Fruit fly (Drosophila melanogaster) whole organism, embryonic: ENCODE results near the gene CG12075.

Experiments
- CG13296 ChIP-seq: fragments of 200-800 bp; sonication (Bioruptor generic); optimal IDR thresholded peaks from 3 replicates; lab custom pipeline; 2018; ENCODE audit warnings: missing biosample characterization, mild to moderate bottlenecking, missing genetic modification characterization
- CG2678 ChIP-seq: fragments of 200-800 bp; sonication (Bioruptor generic); optimal IDR thresholded peaks from 3 replicates; lab custom pipeline; 2019; ENCODE audit warnings: missing biosample characterization, mild to moderate bottlenecking, missing genetic modification characterization, moderate library complexity
- CG8478 ChIP-seq: fragments of >200 bp; optimal IDR thresholded peaks from 2 replicates; lab custom pipeline; 2018
- CkIIα-i1 ChIP-seq: fragments of 200-800 bp; sonication (Bioruptor generic); IDR thresholded peaks from 2 replicates; pipeline ENCODE4 v1.3.6; 2022; ENCODE audit warnings: missing biosample characterization, missing genetic modification characterization
- D19B ChIP-seq: fragments of 200-800 bp; sonication (Bioruptor generic); optimal IDR thresholded peaks from 2 replicates; lab custom pipeline; 2017; ENCODE audit warnings: missing biosample characterization, mild to moderate bottlenecking, missing genetic modification characterization
- Fer1 ChIP-seq: fragments of 200-800 bp; sonication (Bioruptor generic); optimal IDR thresholded peaks from 2 replicates; lab custom pipeline; 2017; ENCODE audit warnings: missing biosample characterization, mild to moderate bottlenecking, missing genetic modification characterization
- Fer3 ChIP-seq: fragments of 200-800 bp; sonication (Bioruptor generic); optimal IDR thresholded peaks from 2 replicates; lab custom pipeline; 2018; ENCODE audit warnings: missing biosample characterization, mild to moderate bottlenecking, missing genetic modification characterization, moderate library complexity
- GATAe ChIP-seq: fragments of 200-800 bp; sonication (Bioruptor generic); conservative IDR thresholded peaks from 2 replicates; pipeline ENCODE4 v1.3.6; 2022; ENCODE audit warnings: missing biosample characterization, missing genetic modification characterization
- ac ChIP-seq: fragments of 200-800 bp; sonication (Bioruptor generic); optimal IDR thresholded peaks from 3 replicates; lab custom pipeline; 2017; ENCODE audit warnings: missing biosample characterization, mild to moderate bottlenecking, missing genetic modification characterization
- esg ChIP-seq: fragments of 200-800 bp; sonication (Bioruptor generic); conservative IDR thresholded peaks from 2 replicates; pipeline ENCODE4 v1.3.6; 2022; ENCODE audit warnings: missing biosample characterization, missing genetic modification characterization
- gem ChIP-seq: fragments of 200-800 bp; sonication (Bioruptor generic); optimal IDR thresholded peaks from 2 replicates; lab custom pipeline; 2019; ENCODE audit warnings: missing biosample characterization, mild to moderate bottlenecking, missing genetic modification characterization, moderate library complexity
- kay ChIP-seq: fragments of 200-800 bp; sonication (Bioruptor generic); optimal IDR thresholded peaks from 2 replicates; lab custom pipeline; 2016; ENCODE audit warnings: missing biosample characterization, missing genetic modification characterization
- lov ChIP-seq, 2 experiments: fragments of 200-800 bp in 1 of 2; fragments of >200 bp in 1 of 2; sonication (Bioruptor generic) in 1 of 2; IDR thresholded peaks in 1 of 2; optimal IDR thresholded peaks in 1 of 2; 2 replicates in 1 of 2; 3 replicates in 1 of 2; pipeline versions ENCODE4 v1.3.6 to Lab custom; 2017 to 2022; ENCODE audit warnings: missing biosample characterization in 1 of 2, missing genetic modification characterization in 1 of 2
- slbo ChIP-seq: fragments of 200-800 bp; sonication (Bioruptor generic); IDR thresholded peaks from 2 replicates; pipeline ENCODE4 v1.3.6; 2022; ENCODE audit warnings: missing biosample characterization, missing genetic modification characterization

dm6 chrX:8866256-8866655 lies 28.1 kb downstream of the CG12075 start:
- no peak for TF ChIP-seq Fer3 (tag; lab: Kevin White, UChicago)
- TF ChIP-seq GATAe (GFP tag; lab: Robert Waterston, UW) = no peak
- TF ChIP-seq CG8478 (lab: Kevin White, UChicago) = no peak
- peak; percentile 9 for TF ChIP-seq CG13296 (GFP tag; lab: Kevin White, UChicago)
- TF ChIP-seq ac (GFP tag; lab: Kevin White, UChicago) = no peak
- no peak for TF ChIP-seq D19B (GFP tag; lab: Kevin White, UChicago)
- TF ChIP-seq Fer1 = no peak
- TF ChIP-seq CkIIα-i1 = no peak
- peak; percentile 63 for TF ChIP-seq gem (tag; lab: Kevin White, UChicago)
- TF ChIP-seq esg (GFP tag; lab: Robert Waterston, UW) = no peak
- no peak for TF ChIP-seq slbo (GFP tag; lab: Robert Waterston, UW)
- no peak for TF ChIP-seq kay
- TF ChIP-seq CG2678 = peak; percentile 66
- no peak for TF ChIP-seq lov (optimal IDR thresholded peaks at IDR 0.05; lab: Kevin White, UChicago)
- TF ChIP-seq lov (GFP tag; IDR thresholded peaks at IDR 0.05; lab: Robert Waterston, UW) = no peak
